Fruit fly (Drosophila melanogaster): Measurements from ENCODE around the gene comm.
A peak's percentile ranks its signal among the peaks of the same experiment; 100 is the strongest.

dm6 chr3L:15699626-15700337 lies 28.4 kb downstream of the comm start, which contains the start of gene comm2:
- TF ChIP-seq lz (GFP tag; optimal IDR thresholded peaks at IDR 0.05) = no peak
- TF ChIP-seq CG31627 (GFP tag; optimal IDR thresholded peaks at IDR 0.05) = no peak
- peak; percentile 24 for TF ChIP-seq CG3919 (GFP tag; optimal IDR thresholded peaks at IDR 0.05)
- peak in 1 of 2 experiments; percentile 15 for TF ChIP-seq ss (GFP tag; optimal IDR thresholded peaks at IDR 0.05)
